Fruit fly (Drosophila melanogaster) whole organism, adult: ENCODE results near the gene kek1.

Experiments used
- CG11617 ChIP-seq: fragments of 200-800 bp; sonication (Bioruptor generic); optimal IDR thresholded peaks from 2 replicates; lab custom pipeline; 2017; ENCODE audit warnings: mild to moderate bottlenecking, missing biosample characterization, missing genetic modification reagents, missing genetic modification characterization
- CG12768 ChIP-seq: fragments of 200-800 bp; sonication (Bioruptor generic); optimal IDR thresholded peaks from 2 replicates; lab custom pipeline; 2017; ENCODE audit warnings: missing biosample characterization, missing genetic modification characterization, mild to moderate bottlenecking, moderate library complexity, missing genetic modification reagents
- CG14711 ChIP-seq: fragments of 200-800 bp; sonication (Bioruptor generic); optimal IDR thresholded peaks from 2 replicates; lab custom pipeline; 2018; ENCODE audit warnings: missing biosample characterization, mild to moderate bottlenecking, missing genetic modification characterization, moderate library complexity
- CG1620 ChIP-seq: fragments of 200-800 bp; sonication (Bioruptor generic); optimal IDR thresholded peaks from 2 replicates; lab custom pipeline; 2016; ENCODE audit warnings: missing biosample characterization, missing genetic modification characterization
- CG33017 ChIP-seq: fragments of 200-800 bp; sonication (Bioruptor generic); optimal IDR thresholded peaks from 2 replicates; lab custom pipeline; 2018; ENCODE audit warnings: missing biosample characterization, mild to moderate bottlenecking, missing genetic modification characterization, moderate library complexity
- CG5204 ChIP-seq: fragments of 200-800 bp; sonication (Bioruptor generic); optimal IDR thresholded peaks from 2 replicates; lab custom pipeline; 2016; ENCODE audit warnings: missing biosample characterization, missing genetic modification characterization
- CG7045 ChIP-seq: fragments of 200-800 bp; sonication (Bioruptor generic); optimal IDR thresholded peaks from 2 replicates; lab custom pipeline; 2017; ENCODE audit warnings: missing biosample characterization, mild to moderate bottlenecking, missing genetic modification characterization
- CG7101 ChIP-seq: fragments of 200-800 bp; sonication (Bioruptor generic); optimal IDR thresholded peaks from 2 replicates; lab custom pipeline; 2018; ENCODE audit warnings: missing biosample characterization, mild to moderate bottlenecking, missing genetic modification characterization, moderate library complexity
- Clk ChIP-seq: fragments of 200-800 bp; sonication (Bioruptor generic); optimal IDR thresholded peaks from 2 replicates; lab custom pipeline; 2017; ENCODE audit warnings: missing biosample characterization, missing genetic modification characterization
- Crg-1 ChIP-seq: fragments of 200-800 bp; sonication (Bioruptor generic); optimal IDR thresholded peaks from 2 replicates; lab custom pipeline; 2016; ENCODE audit warnings: missing biosample characterization, missing genetic modification characterization
- Hr96 ChIP-seq: fragments of 200-800 bp; sonication (Bioruptor generic); optimal IDR thresholded peaks from 2 replicates; lab custom pipeline; 2016; ENCODE audit warnings: missing biosample characterization, missing genetic modification characterization
- Mnt ChIP-seq: fragments of 200-800 bp; sonication (Bioruptor generic); optimal IDR thresholded peaks from 2 replicates; lab custom pipeline; 2016; ENCODE audit warnings: missing biosample characterization, mild to moderate bottlenecking, missing genetic modification characterization
- bab1 ChIP-seq: fragments of 200-800 bp; sonication (Bioruptor generic); optimal IDR thresholded peaks from 3 replicates; lab custom pipeline; 2019; ENCODE audit warnings: missing biosample characterization, mild to moderate bottlenecking, missing genetic modification characterization, moderate library complexity
- cic ChIP-seq: fragments of 200-800 bp; sonication (Bioruptor generic); optimal IDR thresholded peaks from 2 replicates; lab custom pipeline; 2017; ENCODE audit warnings: missing biosample characterization, mild to moderate bottlenecking, missing genetic modification characterization, moderate library complexity
- cnc ChIP-seq, 2 experiments: fragments of >200 bp; optimal IDR thresholded peaks; 2 replicates each; lab custom pipeline; 2017
- kay ChIP-seq: fragments of 200-800 bp; sonication (Bioruptor generic); peaks from one replicate; lab custom pipeline; 2016; ENCODE audit warnings: missing biosample characterization, missing genetic modification characterization, borderline replicate concordance
- ovo ChIP-seq: fragments of 200-800 bp; sonication (Bioruptor generic); optimal IDR thresholded peaks from 2 replicates; lab custom pipeline; 2016; ENCODE audit warnings: missing biosample characterization, missing genetic modification characterization
- pad ChIP-seq: fragments of 200-800 bp; sonication (Bioruptor generic); optimal IDR thresholded peaks from 3 replicates; lab custom pipeline; 2017; ENCODE audit warnings: missing biosample characterization, missing genetic modification characterization, mild to moderate bottlenecking, moderate library complexity, missing genetic modification reagents
- tj ChIP-seq: fragments of 200-800 bp; sonication (Bioruptor generic); optimal IDR thresholded peaks from 3 replicates; lab custom pipeline; 2017; ENCODE audit warnings: missing biosample characterization, mild to moderate bottlenecking, missing genetic modification characterization, moderate library complexity
- toe ChIP-seq: fragments of 200-800 bp; sonication (Bioruptor generic); optimal IDR thresholded peaks from 2 replicates; lab custom pipeline; 2016; ENCODE audit warnings: missing biosample characterization, missing genetic modification characterization

The kek1 gene

DNA sequence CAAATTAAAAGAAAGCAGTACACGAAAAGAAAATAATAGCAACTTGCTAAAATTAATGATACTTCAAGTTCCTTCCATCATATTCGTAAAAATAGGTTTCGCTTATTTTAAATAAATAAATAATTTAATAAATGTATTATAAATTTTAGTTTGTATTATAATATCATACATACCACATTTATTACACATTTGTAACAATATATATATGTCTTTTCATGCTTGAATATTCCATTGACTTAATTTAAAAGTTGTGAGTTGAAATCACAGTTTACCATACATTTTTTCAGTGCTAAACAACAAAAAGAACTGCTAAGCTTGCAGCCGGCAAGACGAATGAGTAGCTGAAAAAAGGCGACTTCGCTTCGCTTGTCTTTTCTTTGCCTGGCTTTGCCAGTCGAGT is 1.0 kb upstream of the kek1 start:
- TF ChIP-seq pad (GFP tag; lab: Kevin White, UChicago): peak; percentile 33
- TF ChIP-seq cic: no peak
- TF ChIP-seq ovo (GFP tag; lab: Kevin White, UChicago): no peak
- TF ChIP-seq CG33017 (tag; lab: Kevin White, UChicago): no peak
- TF ChIP-seq bab1 (GFP tag; lab: Kevin White, UChicago): peak; percentile 68
- no peak for TF ChIP-seq CG7045 (GFP tag; lab: Kevin White, UChicago)
- no peak for TF ChIP-seq CG1620
- no peak for TF ChIP-seq Clk (GFP tag; lab: Kevin White, UChicago)
- TF ChIP-seq toe: no peak
- TF ChIP-seq CG11617 (GFP tag; lab: Kevin White, UChicago): peak; percentile 12
- TF ChIP-seq Mnt: no peak
- TF ChIP-seq CG7101 (tag; lab: Kevin White, UChicago): peak; percentile 50
- TF ChIP-seq Crg-1 (GFP tag; lab: Kevin White, UChicago): no peak
- no peak for TF ChIP-seq CG5204 (GFP tag; lab: Kevin White, UChicago)
- TF ChIP-seq CG12768: no peak
- TF ChIP-seq CG14711 (tag; lab: Kevin White, UChicago): peak; percentile 53
- no peak for TF ChIP-seq kay (GFP tag; lab: Kevin White, UChicago)
- TF ChIP-seq tj (GFP tag; lab: Kevin White, UChicago): peak; percentile 94
- TF ChIP-seq cnc (optimal IDR thresholded peaks at IDR 0.05; lab: Kevin White, UChicago): no peak
- no peak for TF ChIP-seq Hr96 (GFP tag; lab: Kevin White, UChicago)

- TF ChIP-seq tj (GFP tag; lab: Kevin White, UChicago) (no peak), toe (no peak), Mnt (no peak), ovo (GFP tag; lab: Kevin White, UChicago) (no peak), CG12768 (no peak)
These were observed 2.5 kb downstream of the kek1 start for dm6 chr2L:12820045-12820444.

dm6 chr2L:12803461-12803860 is 19.1 kb downstream of the kek1 start:
- TF ChIP-seq CG33017 (tag; lab: Kevin White, UChicago) (no peak), bab1 (GFP tag; lab: Kevin White, UChicago) (no peak), CG11617 (GFP tag; lab: Kevin White, UChicago) (no peak), CG7101 (tag; lab: Kevin White, UChicago) (no peak), Clk (GFP tag; lab: Kevin White, UChicago) (no peak), tj (GFP tag; lab: Kevin White, UChicago) (no peak), Mnt (no peak), Hr96 (GFP tag; lab: Kevin White, UChicago) (no peak), CG7045 (GFP tag; lab: Kevin White, UChicago) (no peak), CG14711 (tag; lab: Kevin White, UChicago) (no peak), cnc (optimal IDR thresholded peaks at IDR 0.05; lab: Kevin White, UChicago) (no peak), cic (no peak)

dm6 chr2L:12780624-12781023 is 42.0 kb downstream of the kek1 start:
- TF ChIP-seq cnc (optimal IDR thresholded peaks at IDR 0.05; lab: Kevin White, UChicago) (no peak), bab1 (GFP tag; lab: Kevin White, UChicago) (no peak), ovo (GFP tag; lab: Kevin White, UChicago) (no peak), CG5204 (GFP tag; lab: Kevin White, UChicago) (no peak)

DNA sequence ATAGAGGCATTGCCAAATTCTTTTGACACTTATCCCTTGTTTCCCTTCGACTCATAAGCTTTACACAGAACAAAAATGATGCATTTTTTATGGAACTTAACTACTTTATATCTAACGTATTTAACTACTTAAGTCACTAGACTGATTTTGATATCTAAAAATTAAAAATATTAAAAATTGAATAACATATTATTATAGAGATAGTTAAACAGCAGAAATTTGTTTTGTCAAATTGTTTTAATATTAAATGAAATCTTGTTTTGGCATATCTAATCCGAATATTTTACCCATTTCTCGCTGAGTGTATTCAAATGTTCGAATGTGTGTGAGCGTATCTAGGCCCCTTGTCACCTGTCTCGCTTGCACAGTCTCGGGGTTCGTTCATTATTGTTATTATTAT is 50.8 kb downstream of the kek1 start:
- TF ChIP-seq kay (GFP tag; lab: Kevin White, UChicago) (no peak), CG33017 (tag; lab: Kevin White, UChicago) (no peak), Crg-1 (GFP tag; lab: Kevin White, UChicago) (no peak), bab1 (GFP tag; lab: Kevin White, UChicago) (no peak), Hr96 (GFP tag; lab: Kevin White, UChicago) (no peak), Clk (GFP tag; lab: Kevin White, UChicago) (no peak), CG12768 (no peak)
